Worm (Caenorhabditis elegans) whole organism, young adult: ENCODE data around the gene his-17.

Experiments
- B0336.3 ChIP-seq: fragments of 200-800 bp; sonication (Bioruptor generic); IDR thresholded peaks from 2 replicates; pipeline ENCODE4 v1.3.6; 2022; ENCODE audit warnings: missing genetic modification characterization, missing compliant biosample characterization
- ama-1 ChIP-seq, 3 experiments: fragments of 150-350 bp in 1 of 3; sonication (generic microtip) in 2 of 3; optimal IDR thresholded peaks; 2 replicates each; lab custom pipeline; 2014 to 2018; ENCODE audit warnings: missing biosample characterization in 2 of 3, missing genetic modification characterization in 2 of 3, missing genetic modification reagents in 2 of 3
- fkh-3 ChIP-seq: sonication (generic microtip); optimal IDR thresholded peaks from 2 replicates; lab custom pipeline; 2016; ENCODE audit warnings: mild to moderate bottlenecking, missing genetic modification characterization, missing compliant biosample characterization
- him-1 ChIP-seq: sonication (generic microtip); optimal IDR thresholded peaks from 2 replicates; lab custom pipeline; 2016; ENCODE audit warnings: missing genotype, missing genetic modification reagents, missing genetic modification characterization, missing compliant biosample characterization
- mes-4 ChIP-seq: sonication (generic microtip); optimal IDR thresholded peaks from 2 replicates; lab custom pipeline; 2016; ENCODE audit warnings: missing genotype, missing genetic modification characterization, missing compliant biosample characterization
- nfya-2 ChIP-seq: fragments of 200-800 bp; sonication (Bioruptor generic); IDR thresholded peaks from 2 replicates; pipeline ENCODE4 v1.3.6; 2022; ENCODE audit warnings: missing genetic modification reagents, missing genetic modification characterization, missing compliant biosample characterization
- nfyb-1 ChIP-seq: fragments of 200-800 bp; sonication (Bioruptor generic); IDR thresholded peaks from 2 replicates; pipeline ENCODE4 v1.3.6; 2022; ENCODE audit warnings: missing genetic modification reagents, missing genetic modification characterization, missing compliant biosample characterization

ce11 chrV:8913940-8914339 is 16.1 kb upstream of the his-17 start, which contains the start of gene mod-1:
- no peak for TF ChIP-seq nfya-2 (GFP tag; lab: Robert Waterston, UW)
- TF ChIP-seq B0336.3 (GFP tag; lab: Robert Waterston, UW), result no peak
- no peak for TF ChIP-seq ama-1 (optimal IDR thresholded peaks at IDR 0.05; lab: Kevin White, UChicago)
- TF ChIP-seq ama-1 (GFP tag; optimal IDR thresholded peaks at IDR 0.05; lab: Kevin White, UChicago), result no peak
- TF ChIP-seq fkh-3 (tag; lab: Kevin White, UChicago), result no peak
- TF ChIP-seq mes-4 (tag; lab: Kevin White, UChicago), result no peak
- TF ChIP-seq nfyb-1 (GFP tag; lab: Robert Waterston, UW), result no peak
- no peak for TF ChIP-seq him-1 (tag; lab: Kevin White, UChicago)
